Worm (Caenorhabditis elegans): ENCODE results near the gene ZK1098.6.

- no peak for TF ChIP-seq ceh-31 (tag; optimal IDR thresholded peaks at IDR 0.05)
- TF ChIP-seq dmd-4 (tag; optimal IDR thresholded peaks at IDR 0.05; ENCODE audit: borderline replicate concordance), result no peak
Measured at ce11 chrIII:9544125-9544524, 17.2 kb downstream of the ZK1098.6 start, which contains the start of gene ZK1098.9.

Measured in whole organism, late embryonic.